Worm (Caenorhabditis elegans) whole organism, L4 larva: Measurements from ENCODE around the gene sec-24.1.

Source experiments
- F26F4.8 ChIP-seq: fragments of 200-800 bp; sonication (Bioruptor generic); conservative IDR thresholded peaks from 2 replicates; pipeline ENCODE4 v1.3.6; 2022; ENCODE audit warnings: missing genetic modification characterization, missing compliant biosample characterization
- F37D6.2 ChIP-seq: sonication (generic microtip); optimal IDR thresholded peaks from 2 replicates; lab custom pipeline; 2016; ENCODE audit warnings: mild to moderate bottlenecking, missing genetic modification characterization, missing compliant biosample characterization
- T20F7.1 ChIP-seq: fragments of 200-800 bp; sonication (Bioruptor generic); optimal IDR thresholded peaks from 2 replicates; lab custom pipeline; 2018; ENCODE audit warnings: mild to moderate bottlenecking, missing genetic modification characterization, missing compliant biosample characterization
- T26A8.4 ChIP-seq: fragments of 200-800 bp; sonication (Bioruptor generic); IDR thresholded peaks from 2 replicates; pipeline ENCODE4 v1.3.6; 2022; ENCODE audit warnings: missing genetic modification characterization, missing compliant biosample characterization
- Y48G9A.11 ChIP-seq: fragments of 200-800 bp; sonication (Bioruptor generic); IDR thresholded peaks from 2 replicates; pipeline ENCODE4 v1.3.6; 2022; ENCODE audit warnings: missing genetic modification reagents, missing genetic modification characterization, missing compliant biosample characterization
- Y75B8A.6 ChIP-seq: fragments of 200-800 bp; sonication (Bioruptor generic); IDR thresholded peaks from 2 replicates; pipeline ENCODE4 v1.3.6; 2022; ENCODE audit warnings: missing genetic modification reagents, missing genetic modification characterization, missing compliant biosample characterization
- ZK337.2 ChIP-seq: fragments of 200-800 bp; sonication (Bioruptor generic); IDR thresholded peaks from 2 replicates; pipeline ENCODE4 v1.3.6; 2022; ENCODE audit warnings: missing genetic modification reagents, missing genetic modification characterization, missing compliant biosample characterization
- ama-1 ChIP-seq: fragments of 150-350 bp; optimal IDR thresholded peaks from 2 replicates; lab custom pipeline; 2014; ENCODE audit warnings: inconsistent platforms, mixed read lengths
- arid-1 ChIP-seq: fragments of 200-800 bp; sonication (Bioruptor generic); conservative IDR thresholded peaks from 2 replicates; pipeline ENCODE4 v1.3.6; 2022; ENCODE audit warnings: missing genetic modification reagents, missing genetic modification characterization, missing compliant biosample characterization
- ceh-20 ChIP-seq: fragments of 200-800 bp; sonication (Bioruptor generic); IDR thresholded peaks from 2 replicates; pipeline ENCODE4 v1.3.6; 2022; ENCODE audit warnings: missing genetic modification reagents, missing genetic modification characterization, missing compliant biosample characterization
- ctbp-1 ChIP-seq: fragments of 200-800 bp; sonication (Bioruptor generic); IDR thresholded peaks from 2 replicates; pipeline ENCODE4 v1.3.6; 2022; ENCODE audit warnings: missing genetic modification reagents, missing genetic modification characterization, missing compliant biosample characterization
- daf-12 ChIP-seq: fragments of 150-350 bp; optimal IDR thresholded peaks from 2 replicates; lab custom pipeline; 2014; ENCODE audit warnings: missing biosample characterization, missing genetic modification reagents, missing genetic modification characterization
- daf-19 ChIP-seq: fragments of 200-800 bp; sonication (Bioruptor generic); conservative IDR thresholded peaks from 2 replicates; pipeline ENCODE4 v1.3.6; 2022; ENCODE audit warnings: missing genetic modification characterization, missing compliant biosample characterization
- daf-8 ChIP-seq: fragments of 200-800 bp; sonication (Bioruptor generic); IDR thresholded peaks from 2 replicates; pipeline ENCODE4 v1.3.6; 2022; ENCODE audit warnings: missing genetic modification characterization, missing compliant biosample characterization
- dmd-6 ChIP-seq: fragments of 200-800 bp; sonication (Bioruptor generic); IDR thresholded peaks from 2 replicates; pipeline ENCODE4 v1.3.6; 2022; ENCODE audit warnings: missing genetic modification reagents, missing genetic modification characterization, missing compliant biosample characterization
- dmd-8 ChIP-seq: fragments of 200-800 bp; sonication (Bioruptor generic); IDR thresholded peaks from 2 replicates; pipeline ENCODE4 v1.3.6; 2022; ENCODE audit warnings: missing genetic modification characterization, missing compliant biosample characterization
- dpl-1 ChIP-seq: fragments of 150-350 bp; optimal IDR thresholded peaks from 2 replicates; lab custom pipeline; 2014; ENCODE audit warnings: missing biosample characterization, missing genetic modification reagents, missing genetic modification characterization
- dve-1 ChIP-seq: sonication (generic microtip); optimal IDR thresholded peaks from 2 replicates; lab custom pipeline; 2017; ENCODE audit warnings: antibody characterized with exemption, mild to moderate bottlenecking, missing genetic modification characterization, missing compliant biosample characterization; ENCODE audit not compliant: insufficient read depth
- egl-43 ChIP-seq: fragments of 200-800 bp; sonication (Bioruptor generic); IDR thresholded peaks from 2 replicates; pipeline ENCODE4 v1.3.6; 2022; ENCODE audit warnings: missing genetic modification reagents, missing genetic modification characterization, missing compliant biosample characterization
- hlh-11 ChIP-seq: fragments of 200-800 bp; sonication (Bioruptor generic); optimal IDR thresholded peaks from 2 replicates; lab custom pipeline; 2018; ENCODE audit warnings: mild to moderate bottlenecking, missing genetic modification characterization, missing compliant biosample characterization
- lin-1 ChIP-seq: fragments of 200-800 bp; sonication (Bioruptor generic); IDR thresholded peaks from 2 replicates; pipeline ENCODE4 v1.3.6; 2022; ENCODE audit warnings: missing genetic modification reagents, missing genetic modification characterization, missing compliant biosample characterization
- lin-13 ChIP-seq: fragments of 150-350 bp; optimal IDR thresholded peaks from 2 replicates; lab custom pipeline; 2014; ENCODE audit warnings: missing biosample characterization, missing genetic modification reagents, missing genetic modification characterization
- lin-29 ChIP-seq: fragments of 200-800 bp; sonication (Bioruptor generic); IDR thresholded peaks from 2 replicates; pipeline ENCODE4 v1.3.6; 2022; ENCODE audit warnings: missing genetic modification reagents, missing genetic modification characterization, missing compliant biosample characterization
- lin-39 ChIP-seq: fragments of 150-350 bp; optimal IDR thresholded peaks from 2 replicates; lab custom pipeline; 2014; ENCODE audit warnings: missing biosample characterization, missing genetic modification reagents, missing genetic modification characterization
- lir-3 ChIP-seq: sonication (generic microtip); optimal IDR thresholded peaks from 2 replicates; lab custom pipeline; 2016; ENCODE audit warnings: mild to moderate bottlenecking, missing genetic modification characterization, missing compliant biosample characterization
- lsy-2 ChIP-seq, 2 experiments: fragments of 150-350 bp in 1 of 2; sonication (generic microtip) in 1 of 2; optimal IDR thresholded peaks; 2 replicates each; lab custom pipeline; 2014 to 2017; ENCODE audit warnings: missing biosample characterization in 2 of 2, missing genetic modification characterization in 2 of 2
- mdt-29 ChIP-seq: fragments of 200-800 bp; sonication (Bioruptor generic); IDR thresholded peaks from 2 replicates; pipeline ENCODE4 v1.3.6; 2022; ENCODE audit warnings: missing genetic modification reagents, missing genetic modification characterization, missing compliant biosample characterization
- mep-1 ChIP-seq: fragments of 150-350 bp; sonication (generic microtip); optimal IDR thresholded peaks from 3 replicates; lab custom pipeline; 2014; ENCODE audit warnings: missing biosample characterization, missing genetic modification characterization
- mes-2 ChIP-seq: sonication (generic microtip); optimal IDR thresholded peaks from 2 replicates; lab custom pipeline; 2016; ENCODE audit warnings: missing genotype, mild to moderate bottlenecking, missing genetic modification characterization, missing compliant biosample characterization; ENCODE audit not compliant: poor library complexity, severe bottlenecking
- mxl-2 ChIP-seq: fragments of 200-800 bp; sonication (Bioruptor generic); conservative IDR thresholded peaks from 2 replicates; pipeline ENCODE4 v1.3.6; 2022; ENCODE audit warnings: missing genetic modification reagents, missing genetic modification characterization, missing compliant biosample characterization
- nhr-11 ChIP-seq: fragments of 150-350 bp; optimal IDR thresholded peaks from 2 replicates; lab custom pipeline; 2014; ENCODE audit warnings: missing biosample characterization, missing genetic modification characterization
- nhr-111 ChIP-seq: fragments of 200-800 bp; sonication (Bioruptor generic); optimal IDR thresholded peaks from 2 replicates; lab custom pipeline; 2018; ENCODE audit warnings: mild to moderate bottlenecking, missing genetic modification characterization, missing compliant biosample characterization
- nhr-41 ChIP-seq: fragments of 200-800 bp; sonication (Bioruptor generic); IDR thresholded peaks from 2 replicates; pipeline ENCODE4 v1.3.6; 2022; ENCODE audit warnings: missing genetic modification reagents, missing genetic modification characterization, missing compliant biosample characterization
- nhr-42 ChIP-seq: fragments of 200-800 bp; sonication (Bioruptor generic); IDR thresholded peaks from 2 replicates; pipeline ENCODE4 v1.3.6; 2022; ENCODE audit warnings: missing genetic modification characterization, missing compliant biosample characterization
- nhr-48 ChIP-seq: sonication (generic microtip); optimal IDR thresholded peaks from 2 replicates; lab custom pipeline; 2016; ENCODE audit warnings: mild to moderate bottlenecking, missing genetic modification characterization, missing compliant biosample characterization
- nhr-77 ChIP-seq: fragments of 150-350 bp; optimal IDR thresholded peaks from 2 replicates; lab custom pipeline; 2014; ENCODE audit warnings: missing biosample characterization, missing genetic modification characterization
- php-3 ChIP-seq: fragments of 200-800 bp; sonication (Bioruptor generic); IDR thresholded peaks from 2 replicates; pipeline ENCODE4 v1.3.6; 2022; ENCODE audit warnings: missing genetic modification reagents, missing genetic modification characterization, missing compliant biosample characterization
- pqm-1 ChIP-seq: sonication (generic microtip); optimal IDR thresholded peaks from 2 replicates; lab custom pipeline; 2017; ENCODE audit warnings: missing biosample characterization, missing genetic modification characterization
- rbr-2 ChIP-seq: sonication (generic microtip); optimal IDR thresholded peaks from 2 replicates; lab custom pipeline; 2016; ENCODE audit warnings: missing genotype, missing genetic modification characterization, missing compliant biosample characterization
- sdz-12 ChIP-seq: fragments of 200-800 bp; sonication (Bioruptor generic); optimal IDR thresholded peaks from 2 replicates; lab custom pipeline; 2018; ENCODE audit warnings: mild to moderate bottlenecking, missing genetic modification characterization, missing compliant biosample characterization
- spr-1 ChIP-seq: sonication (generic microtip); optimal IDR thresholded peaks from 2 replicates; lab custom pipeline; 2016; ENCODE audit warnings: mild to moderate bottlenecking, missing genetic modification characterization, missing compliant biosample characterization
- tag-97 ChIP-seq: fragments of 200-800 bp; sonication (Bioruptor generic); IDR thresholded peaks from 2 replicates; pipeline ENCODE4 v1.3.6; 2022; ENCODE audit warnings: missing genetic modification characterization, missing compliant biosample characterization
- tra-1 ChIP-seq: fragments of 200-800 bp; sonication (Bioruptor generic); IDR thresholded peaks from 2 replicates; pipeline ENCODE4 v1.3.6; 2022; ENCODE audit warnings: missing genetic modification reagents, missing genetic modification characterization, missing compliant biosample characterization
- unc-39 ChIP-seq: sonication (generic microtip); optimal IDR thresholded peaks from 2 replicates; lab custom pipeline; 2017; ENCODE audit warnings: missing biosample characterization, missing genetic modification characterization
- unc-62 ChIP-seq, 3 experiments: fragments of 150-350 bp in 1 of 3; sonication (generic microtip); optimal IDR thresholded peaks in 2 of 3; peaks in 1 of 3; 1 replicate in 1 of 3; 2 replicates in 2 of 3; lab custom pipeline; 2014 to 2017; ENCODE audit warnings: missing biosample characterization in 3 of 3, missing genetic modification characterization in 3 of 3, missing genetic modification reagents in 3 of 3, missing genotype in 1 of 3
- zfp-3 ChIP-seq: fragments of 200-800 bp; sonication (Bioruptor generic); conservative IDR thresholded peaks from 2 replicates; pipeline ENCODE4 v1.3.6; 2022; ENCODE audit warnings: missing genetic modification reagents, missing genetic modification characterization, missing compliant biosample characterization
- zip-11 ChIP-seq: fragments of 200-800 bp; sonication (Bioruptor generic); IDR thresholded peaks from 2 replicates; pipeline ENCODE4 v1.3.6; 2022; ENCODE audit warnings: missing genetic modification characterization, missing compliant biosample characterization

The sec-24.1 gene

DNA sequence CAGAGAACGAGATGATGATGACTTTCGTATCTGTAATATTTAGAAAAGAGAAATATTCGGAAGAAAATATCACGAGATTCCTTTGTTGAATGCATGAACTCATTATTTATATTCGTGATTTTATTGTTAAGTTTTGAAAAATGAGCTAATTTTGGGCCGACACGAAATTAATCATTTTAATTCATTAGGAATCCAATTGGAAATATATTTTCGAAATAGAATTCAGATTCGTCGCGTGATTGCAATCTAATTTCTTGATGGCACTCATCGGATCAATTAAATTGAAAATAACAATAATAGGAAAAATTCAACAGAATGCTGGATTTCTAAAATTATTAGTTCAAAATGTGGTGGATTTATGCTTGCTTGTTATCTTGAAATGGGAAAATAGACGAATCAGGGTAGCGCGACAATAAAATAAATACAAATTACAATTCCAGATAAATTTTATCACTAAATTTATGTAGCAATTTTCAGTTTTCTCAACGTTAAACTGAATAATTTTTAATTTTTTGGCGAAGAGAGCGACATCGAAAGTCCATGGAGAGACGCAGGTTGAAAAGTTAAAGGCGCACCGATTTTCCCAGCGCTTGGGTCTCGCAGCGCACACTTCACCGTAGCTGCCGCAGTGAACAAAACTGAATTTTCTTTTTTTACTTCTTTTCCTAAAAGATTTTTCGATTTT, 35.9 kb upstream of the sec-24.1 start (continued):
- TF ChIP-seq tag-97 (GFP tag; lab: Robert Waterston, UW), result no peak
- 0 out of 2 replicates have a peak, but pooled peaks have one; percentile 33 for TF ChIP-seq zfp-3
- TF ChIP-seq tra-1 (GFP tag; lab: Robert Waterston, UW), result no peak
- TF ChIP-seq hlh-11 (tag; lab: Kevin White, UChicago), result peak; percentile 46
- TF ChIP-seq Y48G9A.11, result no peak
- TF ChIP-seq daf-8, result no peak
- no peak for TF ChIP-seq php-3 (GFP tag; lab: Robert Waterston, UW)
- no peak for TF ChIP-seq dmd-8 (GFP tag; lab: Robert Waterston, UW)
- TF ChIP-seq lin-29, result no peak
- no peak for TF ChIP-seq daf-12 (tag; lab: Kevin White, UChicago)
- TF ChIP-seq unc-39 (tag; lab: Kevin White, UChicago), result no peak
- TF ChIP-seq unc-62 (GFP tag; optimal IDR thresholded peaks at IDR 0.05 in 1 of 2; lab: Kevin White, UChicago), result no peak
- TF ChIP-seq unc-62 (tag; optimal IDR thresholded peaks at IDR 0.05; lab: Kevin White, UChicago), result no peak
- TF ChIP-seq ctbp-1 (GFP tag; lab: Robert Waterston, UW), result 0 out of 2 replicates have a peak, but pooled peaks have one; percentile 30
- no peak for TF ChIP-seq daf-19 (GFP tag; lab: Robert Waterston, UW)
- TF ChIP-seq nhr-48 (tag; lab: Kevin White, UChicago), result peak; percentile 35
- no peak for TF ChIP-seq T20F7.1 (GFP tag; lab: Kevin White, UChicago)
- no peak for TF ChIP-seq ZK337.2 (GFP tag; lab: Robert Waterston, UW)
- peak; percentile 54 for TF ChIP-seq spr-1 (tag; lab: Kevin White, UChicago)
- peak; percentile 67 for TF ChIP-seq lin-13 (GFP tag; lab: Kevin White, UChicago)
- no peak for TF ChIP-seq pqm-1
- TF ChIP-seq lsy-2 (tag; optimal IDR thresholded peaks at IDR 0.05; lab: Kevin White, UChicago), result peak; percentile 16 to 94
- TF ChIP-seq Y75B8A.6 (GFP tag; lab: Robert Waterston, UW), result no peak
- peak; percentile 7 for TF ChIP-seq nhr-77 (tag; lab: Kevin White, UChicago)
- TF ChIP-seq nhr-11 (tag; lab: Kevin White, UChicago), result peak; percentile 24
- peak; percentile 86 for TF ChIP-seq mes-2 (tag; lab: Kevin White, UChicago)
- TF ChIP-seq ceh-20 (GFP tag; lab: Robert Waterston, UW), result no peak
- peak; percentile 58 for TF ChIP-seq T26A8.4 (GFP tag; lab: Robert Waterston, UW)
- TF ChIP-seq ama-1 (lab: Kevin White, UChicago), result peak; percentile 14
- no peak for TF ChIP-seq nhr-42 (GFP tag; lab: Robert Waterston, UW)
- TF ChIP-seq arid-1 (GFP tag; lab: Robert Waterston, UW), result peak; percentile 48
- TF ChIP-seq egl-43 (GFP tag; lab: Robert Waterston, UW), result 0 out of 2 replicates have a peak, but pooled peaks have one; percentile 22
- TF ChIP-seq lin-1 (GFP tag; lab: Robert Waterston, UW), result no peak
- peak; percentile 70 for TF ChIP-seq rbr-2 (tag; lab: Kevin White, UChicago)
- TF ChIP-seq nhr-111 (GFP tag; lab: Kevin White, UChicago), result no peak
- no peak for TF ChIP-seq zip-11
- no peak; the same call in 1 of the 2 replicates for TF ChIP-seq dmd-6 (GFP tag; lab: Robert Waterston, UW)
- TF ChIP-seq lir-3 (tag; lab: Kevin White, UChicago), result no peak
- TF ChIP-seq mdt-29 (GFP tag; lab: Robert Waterston, UW), result no peak
- peak; percentile 80 for TF ChIP-seq dve-1 (tag; lab: Kevin White, UChicago)
- TF ChIP-seq mep-1 (tag; lab: Kevin White, UChicago), result peak; percentile 70
- no peak for TF ChIP-seq nhr-41 (GFP tag; lab: Robert Waterston, UW)
- no peak for TF ChIP-seq lin-39 (tag; lab: Kevin White, UChicago)
- TF ChIP-seq dpl-1 (GFP tag; lab: Kevin White, UChicago), result peak; percentile 63
- TF ChIP-seq F37D6.2 (tag; lab: Kevin White, UChicago), result peak; percentile 27
- peak; percentile 42 for TF ChIP-seq sdz-12
- no peak for TF ChIP-seq F26F4.8 (GFP tag; lab: Robert Waterston, UW)
- TF ChIP-seq mxl-2 (GFP tag; lab: Robert Waterston, UW), result no peak
